Worm (Caenorhabditis elegans) whole organism, L2 larva: ENCODE measurements around the gene gst-35.

Experiments
- C34F6.9 ChIP-seq: fragments of 150-350 bp; optimal IDR thresholded peaks from 2 replicates; lab custom pipeline; 2014; ENCODE audit warnings: missing biosample characterization, missing genetic modification characterization
- F13H6.1 ChIP-seq: sonication (generic microtip); optimal IDR thresholded peaks from 2 replicates; lab custom pipeline; 2016; ENCODE audit warnings: missing genetic modification characterization, missing compliant biosample characterization
- R02D3.7 ChIP-seq: fragments of 150-350 bp; optimal IDR thresholded peaks from 2 replicates; lab custom pipeline; 2014; ENCODE audit warnings: missing biosample characterization, missing genetic modification characterization
- Y55F3AM.14 ChIP-seq: fragments of 200-800 bp; sonication (Bioruptor generic); optimal IDR thresholded peaks from 2 replicates; lab custom pipeline; 2018; ENCODE audit warnings: mild to moderate bottlenecking, missing genetic modification characterization, missing compliant biosample characterization
- ZK546.5 ChIP-seq: sonication (generic microtip); optimal IDR thresholded peaks from 2 replicates; lab custom pipeline; 2017; ENCODE audit warnings: missing biosample characterization, missing genetic modification characterization
- alr-1 ChIP-seq: fragments of 150-350 bp; optimal IDR thresholded peaks from 2 replicates; lab custom pipeline; 2014; ENCODE audit warnings: missing biosample characterization, missing genetic modification characterization
- aly-2 ChIP-seq: fragments of 150-350 bp; optimal IDR thresholded peaks from 2 replicates; lab custom pipeline; 2014; ENCODE audit warnings: missing biosample characterization, missing genetic modification characterization
- ama-1 ChIP-seq: fragments of 150-350 bp; optimal IDR thresholded peaks from 2 replicates; lab custom pipeline; 2018; ENCODE audit warnings: inconsistent platforms
- blmp-1 ChIP-seq: sonication (generic microtip); optimal IDR thresholded peaks from 2 replicates; lab custom pipeline; 2017; ENCODE audit warnings: missing genetic modification characterization, mild to moderate bottlenecking, missing compliant biosample characterization, antibody characterized with exemption, moderate library complexity; ENCODE audit not compliant: insufficient read depth
- ceh-16 ChIP-seq: fragments of 150-350 bp; optimal IDR thresholded peaks from 2 replicates; lab custom pipeline; 2014; ENCODE audit warnings: missing biosample characterization, missing genetic modification characterization
- ceh-82 ChIP-seq: fragments of 150-350 bp; optimal IDR thresholded peaks from 2 replicates; lab custom pipeline; 2014; ENCODE audit warnings: missing biosample characterization, missing genetic modification characterization
- crh-2 ChIP-seq: sonication (generic microtip); optimal IDR thresholded peaks from 2 replicates; lab custom pipeline; 2017; ENCODE audit warnings: missing biosample characterization, missing genetic modification characterization
- dmd-4 ChIP-seq: sonication (generic microtip); optimal IDR thresholded peaks from 2 replicates; lab custom pipeline; 2017; ENCODE audit warnings: missing biosample characterization, missing genetic modification characterization
- egl-27 ChIP-seq: sonication (generic microtip); optimal IDR thresholded peaks from 3 replicates; lab custom pipeline; 2017; ENCODE audit warnings: missing biosample characterization, missing genetic modification reagents, missing genetic modification characterization
- elt-1 ChIP-seq: fragments of 150-350 bp; optimal IDR thresholded peaks from 2 replicates; lab custom pipeline; 2014; ENCODE audit warnings: missing biosample characterization, missing genetic modification characterization
- elt-3 ChIP-seq: sonication (generic microtip); optimal IDR thresholded peaks from 2 replicates; lab custom pipeline; 2017; ENCODE audit warnings: missing biosample characterization, missing genetic modification characterization
- fos-1 ChIP-seq: fragments of 150-350 bp; optimal IDR thresholded peaks from 2 replicates; lab custom pipeline; 2014; ENCODE audit warnings: missing biosample characterization, missing genetic modification characterization
- gmeb-1 ChIP-seq: fragments of 150-350 bp; optimal IDR thresholded peaks from 2 replicates; lab custom pipeline; 2014; ENCODE audit warnings: missing biosample characterization, missing genetic modification characterization
- lin-11 ChIP-seq: fragments of 150-350 bp; sonication (generic microtip); optimal IDR thresholded peaks from 2 replicates; lab custom pipeline; 2014; ENCODE audit warnings: missing biosample characterization, missing genetic modification characterization, inconsistent platforms, mixed read lengths
- lin-13 ChIP-seq: fragments of 150-350 bp; optimal IDR thresholded peaks from 2 replicates; lab custom pipeline; 2014; ENCODE audit warnings: missing biosample characterization, missing genetic modification reagents, missing genetic modification characterization
- lin-39 ChIP-seq: fragments of 150-350 bp; optimal IDR thresholded peaks from 2 replicates; lab custom pipeline; 2014; ENCODE audit warnings: missing biosample characterization, missing genetic modification reagents, missing genetic modification characterization
- lsy-2 ChIP-seq, 2 experiments: fragments of 150-350 bp in 1 of 2; sonication (generic microtip) in 1 of 2; optimal IDR thresholded peaks; 2 replicates each; lab custom pipeline; 2014 to 2017; ENCODE audit warnings: missing biosample characterization in 2 of 2, missing genetic modification characterization in 2 of 2
- mab-5 ChIP-seq: fragments of 150-350 bp; optimal IDR thresholded peaks from 2 replicates; lab custom pipeline; 2014; ENCODE audit warnings: missing biosample characterization, missing genetic modification characterization
- mbf-1 ChIP-seq: sonication (generic microtip); optimal IDR thresholded peaks from 2 replicates; lab custom pipeline; 2017; ENCODE audit warnings: missing biosample characterization, missing genetic modification characterization
- mdl-1 ChIP-seq, 2 experiments: fragments of 150-350 bp in 1 of 2; sonication (generic microtip) in 1 of 2; optimal IDR thresholded peaks; 2 replicates each; lab custom pipeline; 2017; ENCODE audit warnings: missing biosample characterization in 2 of 2, missing genetic modification characterization in 2 of 2
- nhr-10 ChIP-seq: sonication (generic microtip); optimal IDR thresholded peaks from 2 replicates; lab custom pipeline; 2017; ENCODE audit warnings: missing biosample characterization, missing genetic modification characterization
- nhr-11 ChIP-seq: fragments of 150-350 bp; optimal IDR thresholded peaks from 2 replicates; lab custom pipeline; 2014; ENCODE audit warnings: missing biosample characterization, missing genetic modification characterization
- nhr-12 ChIP-seq: fragments of 150-350 bp; optimal IDR thresholded peaks from 2 replicates; lab custom pipeline; 2014; ENCODE audit warnings: missing biosample characterization, missing genetic modification characterization
- nhr-129 ChIP-seq: fragments of 150-350 bp; optimal IDR thresholded peaks from 2 replicates; lab custom pipeline; 2014; ENCODE audit warnings: missing biosample characterization, missing genetic modification characterization
- nhr-21 ChIP-seq: fragments of 150-350 bp; optimal IDR thresholded peaks from 2 replicates; lab custom pipeline; 2014; ENCODE audit warnings: missing biosample characterization, missing genetic modification characterization
- nhr-23 ChIP-seq: fragments of 150-350 bp; optimal IDR thresholded peaks from 2 replicates; lab custom pipeline; 2014; ENCODE audit warnings: missing biosample characterization, missing genetic modification reagents, missing genetic modification characterization
- nhr-237 ChIP-seq: fragments of 150-350 bp; optimal IDR thresholded peaks from 2 replicates; lab custom pipeline; 2014; ENCODE audit warnings: missing biosample characterization, missing genetic modification characterization
- nhr-25 ChIP-seq: fragments of 150-350 bp; sonication (generic microtip); optimal IDR thresholded peaks from 3 replicates; lab custom pipeline; 2014; ENCODE audit warnings: missing biosample characterization, missing genetic modification characterization
- nhr-6 ChIP-seq: fragments of 150-350 bp; optimal IDR thresholded peaks from 2 replicates; lab custom pipeline; 2014; ENCODE audit warnings: missing biosample characterization, missing genetic modification characterization
- nhr-77 ChIP-seq: fragments of 150-350 bp; optimal IDR thresholded peaks from 2 replicates; lab custom pipeline; 2014; ENCODE audit warnings: missing biosample characterization, missing genetic modification characterization
- peb-1 ChIP-seq: fragments of 150-350 bp; optimal IDR thresholded peaks from 2 replicates; lab custom pipeline; 2014; ENCODE audit warnings: missing biosample characterization, missing genetic modification characterization
- sem-4 ChIP-seq: fragments of 150-350 bp; optimal IDR thresholded peaks from 2 replicates; lab custom pipeline; 2014; ENCODE audit warnings: missing biosample characterization, missing genetic modification reagents, missing genetic modification characterization
- skn-1 ChIP-seq: sonication (generic microtip); optimal IDR thresholded peaks from 2 replicates; lab custom pipeline; 2017; ENCODE audit warnings: missing biosample characterization, missing genetic modification characterization
- sma-3 ChIP-seq: sonication (generic microtip); optimal IDR thresholded peaks from 2 replicates; lab custom pipeline; 2016; ENCODE audit warnings: missing genetic modification reagents, missing genetic modification characterization, missing compliant biosample characterization
- sma-9 ChIP-seq, 2 experiments: fragments of 150-350 bp in 1 of 2; sonication (generic microtip) in 1 of 2; optimal IDR thresholded peaks; 2 replicates each; lab custom pipeline; 2014 to 2016; ENCODE audit warnings: missing genetic modification characterization in 2 of 2, mild to moderate bottlenecking in 1 of 2, missing biosample characterization in 1 of 2, missing compliant biosample characterization in 1 of 2, missing genetic modification reagents in 1 of 2, moderate library complexity in 1 of 2
- snpc-4 ChIP-seq: fragments of 150-350 bp; optimal IDR thresholded peaks from 2 replicates; lab custom pipeline; 2014; ENCODE audit warnings: missing biosample characterization, missing genetic modification characterization
- unc-39 ChIP-seq: fragments of 150-350 bp; optimal IDR thresholded peaks from 2 replicates; lab custom pipeline; 2014; ENCODE audit warnings: missing biosample characterization, missing genetic modification characterization
- unc-55 ChIP-seq: fragments of 150-350 bp; sonication (generic microtip); optimal IDR thresholded peaks from 3 replicates; lab custom pipeline; 2014; ENCODE audit warnings: missing biosample characterization, missing genetic modification reagents, missing genetic modification characterization
- unc-62 ChIP-seq: fragments of 150-350 bp; optimal IDR thresholded peaks from 2 replicates; lab custom pipeline; 2014; ENCODE audit warnings: missing biosample characterization, missing genetic modification reagents, missing genetic modification characterization
- zag-1 ChIP-seq: fragments of 150-350 bp; optimal IDR thresholded peaks from 2 replicates; lab custom pipeline; 2014; ENCODE audit warnings: missing biosample characterization, missing genetic modification characterization
- ztf-1 ChIP-seq: fragments of 200-800 bp; sonication (Bioruptor generic); conservative IDR thresholded peaks from 2 replicates; pipeline ENCODE4 v1.3.6; 2022; ENCODE audit warnings: missing genetic modification characterization, missing compliant biosample characterization
- ztf-11 ChIP-seq: sonication (generic microtip); optimal IDR thresholded peaks from 2 replicates; lab custom pipeline; 2017; ENCODE audit warnings: missing biosample characterization, missing genetic modification characterization
- ztf-4 ChIP-seq: fragments of 150-350 bp; optimal IDR thresholded peaks from 2 replicates; lab custom pipeline; 2014; ENCODE audit warnings: missing biosample characterization, missing genetic modification characterization

The gst-35 gene

ce11 chrII:15185289-15185688 is at the start of gene gst-35:
TSS of gene gst-35 (minus strand) at chrII:15185389.
- TF ChIP-seq unc-39 (tag; lab: Kevin White, UChicago): no peak

ce11 chrII:15233219-15233618 is 48.0 kb upstream of the gst-35 start:
- TF ChIP-seq elt-1 (tag; lab: Kevin White, UChicago): no peak
- no peak for TF ChIP-seq R02D3.7 (tag; lab: Kevin White, UChicago)
- TF ChIP-seq lin-39 (tag; lab: Kevin White, UChicago): no peak
- no peak for TF ChIP-seq Y55F3AM.14
- TF ChIP-seq nhr-25 (tag; lab: Kevin White, UChicago): no peak
- TF ChIP-seq F13H6.1 (tag; lab: Kevin White, UChicago): no peak
- TF ChIP-seq ztf-11 (tag; lab: Kevin White, UChicago): no peak
- no peak for TF ChIP-seq ztf-1 (GFP tag; lab: Robert Waterston, UW)
- TF ChIP-seq unc-39 (tag; lab: Kevin White, UChicago): no peak
- TF ChIP-seq unc-55 (GFP tag; lab: Kevin White, UChicago): no peak
- no peak for TF ChIP-seq gmeb-1
- TF ChIP-seq alr-1 (tag; lab: Kevin White, UChicago): no peak
- TF ChIP-seq ztf-4: no peak
- no peak for TF ChIP-seq nhr-237
- TF ChIP-seq ceh-82 (tag; lab: Kevin White, UChicago): no peak
- no peak for TF ChIP-seq lsy-2 (tag; optimal IDR thresholded peaks at IDR 0.05; lab: Kevin White, UChicago)
- TF ChIP-seq, all 48 proteins: peak for 0

- TF ChIP-seq C34F6.9 (tag; lab: Kevin White, UChicago): peak; percentile 79
- no peak for TF ChIP-seq peb-1
- no peak for TF ChIP-seq aly-2 (tag; lab: Kevin White, UChicago)
- TF ChIP-seq alr-1 (tag; lab: Kevin White, UChicago): no peak
- TF ChIP-seq mdl-1 (tag; optimal IDR thresholded peaks at IDR 0.05; lab: Kevin White, UChicago): no peak
- peak; percentile 49 to 88 for TF ChIP-seq lsy-2 (tag; optimal IDR thresholded peaks at IDR 0.05; lab: Kevin White, UChicago)
- peak; percentile 80 for TF ChIP-seq sma-9 (GFP tag; optimal IDR thresholded peaks at IDR 0.05; lab: Kevin White, UChicago)
- TF ChIP-seq sma-9 (tag; optimal IDR thresholded peaks at IDR 0.05; lab: Kevin White, UChicago): no peak
- TF ChIP-seq ZK546.5: peak; percentile 10
- TF ChIP-seq unc-55 (GFP tag; lab: Kevin White, UChicago): peak; percentile 82
- no peak for TF ChIP-seq ceh-82 (tag; lab: Kevin White, UChicago)
- TF ChIP-seq sma-3: peak; percentile 64
- peak; percentile 65 for TF ChIP-seq nhr-25 (tag; lab: Kevin White, UChicago)
- peak; percentile 66 for TF ChIP-seq mab-5 (tag; lab: Kevin White, UChicago)
- no peak for TF ChIP-seq elt-3 (tag; lab: Kevin White, UChicago)
- peak; percentile 13 for TF ChIP-seq ztf-4
- no peak for TF ChIP-seq blmp-1 (tag; lab: Kevin White, UChicago)
- no peak for TF ChIP-seq nhr-6 (tag; lab: Kevin White, UChicago)
- no peak for TF ChIP-seq ztf-1 (GFP tag; lab: Robert Waterston, UW)
- TF ChIP-seq lin-39 (tag; lab: Kevin White, UChicago): no peak
- peak; percentile 83 for TF ChIP-seq crh-2 (tag; lab: Kevin White, UChicago)
- TF ChIP-seq zag-1 (tag; lab: Kevin White, UChicago): no peak
- peak; percentile 74 for TF ChIP-seq lin-13 (GFP tag; lab: Kevin White, UChicago)
- no peak for TF ChIP-seq ceh-16 (tag; lab: Kevin White, UChicago)
- no peak for TF ChIP-seq mbf-1 (tag; lab: Kevin White, UChicago)
- TF ChIP-seq skn-1: no peak
- no peak for TF ChIP-seq egl-27 (tag; lab: Kevin White, UChicago)
- peak; percentile 91 for TF ChIP-seq gmeb-1
- no peak for TF ChIP-seq unc-62
- no peak for TF ChIP-seq dmd-4
- no peak for TF ChIP-seq elt-1 (tag; lab: Kevin White, UChicago)
- no peak for TF ChIP-seq nhr-12
- peak; percentile 55 for TF ChIP-seq lin-11 (tag; lab: Kevin White, UChicago)
- TF ChIP-seq nhr-23 (tag; lab: Kevin White, UChicago): no peak
- peak; percentile 5 for TF ChIP-seq fos-1 (tag; lab: Kevin White, UChicago)
- peak; percentile 59 for TF ChIP-seq nhr-129 (tag; lab: Kevin White, UChicago)
- no peak for TF ChIP-seq ama-1 (lab: Kevin White, UChicago)
- TF ChIP-seq nhr-77: no peak
- TF ChIP-seq ztf-11 (tag; lab: Kevin White, UChicago): no peak
- TF ChIP-seq unc-39 (tag; lab: Kevin White, UChicago): no peak
- peak; percentile 67 for TF ChIP-seq F13H6.1 (tag; lab: Kevin White, UChicago)
- no peak for TF ChIP-seq Y55F3AM.14
- TF ChIP-seq nhr-10 (tag; lab: Kevin White, UChicago): no peak
- TF ChIP-seq nhr-237: no peak
- no peak for TF ChIP-seq R02D3.7 (tag; lab: Kevin White, UChicago)
- TF ChIP-seq snpc-4 (tag; lab: Kevin White, UChicago): peak; percentile 41
- no peak for TF ChIP-seq nhr-11 (tag; lab: Kevin White, UChicago)
- no peak for TF ChIP-seq nhr-21 (tag; lab: Kevin White, UChicago)
- TF ChIP-seq sem-4 (tag; lab: Kevin White, UChicago): peak; percentile 40
Measured at ce11 chrII:15232705-15233104, 47.5 kb upstream of the gst-35 start, which contains the start of gene Y46E12BL.2. TSS of gene Y46E12BL.2 (plus strand) at chrII:15232947.
